Fruit fly (Drosophila melanogaster): ENCODE measurements around the gene CG4957.

Gene CG4957

dm6 chr2L:10269854-10270253 lies 1.2 kb downstream of the CG4957 start, which contains the start of gene Mulk:
Mulk (plus strand) TSS chr2L:10270051.
- TF ChIP-seq CG8478 (optimal IDR thresholded peaks at IDR 0.05) (no peak), CTCF (optimal IDR thresholded peaks at IDR 0.05) (no peak)

DNA sequence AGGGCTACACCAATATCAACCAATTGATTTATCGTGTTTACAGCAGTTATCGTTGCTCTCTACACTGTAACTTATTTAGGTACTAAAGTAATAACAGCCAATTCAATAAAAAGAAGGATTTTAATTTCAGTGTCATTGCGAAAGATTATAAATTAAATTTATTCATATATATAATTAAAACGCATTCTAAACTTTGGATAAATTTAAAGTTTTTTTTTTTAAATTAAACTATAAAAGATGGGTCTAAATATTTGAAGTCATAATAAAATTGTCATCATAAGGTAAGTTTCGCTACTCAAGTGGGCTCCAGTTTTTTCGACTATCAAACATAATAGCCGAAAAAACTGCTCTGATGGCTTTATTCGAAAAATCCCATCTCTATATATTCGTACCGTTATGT lies 3.6 kb downstream of the CG4957 start, which contains the start of gene trk:
Gene trk (minus strand): TSS at position 101 of the 400 bp plus-strand sequence.
- TF ChIP-seq CTCF (optimal IDR thresholded peaks at IDR 0.05) (no peak), CG8478 (optimal IDR thresholded peaks at IDR 0.05) (no peak)

dm6 chr2L:10276436-10276835 lies 7.8 kb downstream of the CG4957 start:
- TF ChIP-seq CTCF (optimal IDR thresholded peaks at IDR 0.05): no peak
- TF ChIP-seq CG8478 (optimal IDR thresholded peaks at IDR 0.05): no peak

dm6 chr2L:10276846-10277245 lies 8.2 kb downstream of the CG4957 start:
- TF ChIP-seq CTCF (optimal IDR thresholded peaks at IDR 0.05) (no peak), CG8478 (optimal IDR thresholded peaks at IDR 0.05) (no peak)

DNA sequence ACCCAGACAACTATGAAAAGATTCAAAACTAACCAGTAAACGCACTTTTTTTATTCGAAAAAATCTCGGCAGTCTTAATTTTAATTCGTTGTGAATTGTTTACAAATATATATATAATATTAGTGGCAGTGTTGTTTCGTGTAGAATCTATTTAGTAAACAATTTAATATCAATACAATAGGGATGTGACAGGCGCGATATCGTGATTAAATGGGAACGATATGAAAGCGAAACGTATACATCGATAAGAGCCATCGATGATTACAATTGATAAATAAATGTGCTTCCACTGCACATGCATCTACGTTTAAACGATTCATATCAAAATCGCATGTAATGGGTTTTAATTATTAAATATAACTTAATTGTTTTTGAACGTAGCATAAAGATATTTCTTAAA lies 8.7 kb downstream of the CG4957 start:
- peak in 1 of 2 experiments; percentile 9 for TF ChIP-seq CTCF (optimal IDR thresholded peaks at IDR 0.05)
- TF ChIP-seq CG8478 (optimal IDR thresholded peaks at IDR 0.05): no peak

- TF ChIP-seq CTCF (optimal IDR thresholded peaks at IDR 0.05) (peak in 1 of 2 experiments; percentile 21), CG8478 (optimal IDR thresholded peaks at IDR 0.05) (no peak)
Observed at dm6 chr2L:10278658-10279057, 10.0 kb downstream of the CG4957 start, which contains the start of gene Utx. Utx (minus strand) TSS chr2L:10278811.

DNA sequence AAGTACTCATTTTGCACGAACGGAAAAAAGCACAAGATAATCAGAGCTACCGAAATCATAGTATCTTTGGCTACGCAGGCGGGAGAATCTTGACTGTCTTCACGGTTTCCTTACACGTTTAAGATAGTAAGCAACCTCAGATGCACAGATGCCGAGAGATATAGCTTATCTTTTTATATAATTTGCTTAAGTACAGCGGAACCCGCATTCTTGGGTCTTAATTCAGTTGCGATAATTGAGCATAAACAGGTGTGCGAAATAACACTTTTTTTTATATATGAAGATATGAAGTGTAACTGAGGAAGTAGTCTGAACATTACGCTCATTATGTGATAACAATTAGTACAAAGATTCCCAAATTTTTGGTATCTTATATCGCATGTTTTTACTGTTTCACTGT lies 12.1 kb downstream of the CG4957 start, which contains the start of gene CG34043:
Gene CG34043 (minus strand): TSS at position 101 of the 400 bp plus-strand sequence.
- TF ChIP-seq CG8478 (optimal IDR thresholded peaks at IDR 0.05) (no peak), CTCF (optimal IDR thresholded peaks at IDR 0.05) (no peak)

- TF ChIP-seq CTCF (optimal IDR thresholded peaks at IDR 0.05) (no peak), CG8478 (optimal IDR thresholded peaks at IDR 0.05) (no peak)
Observed at dm6 chr2L:10291276-10291675, 22.6 kb downstream of the CG4957 start.

DNA sequence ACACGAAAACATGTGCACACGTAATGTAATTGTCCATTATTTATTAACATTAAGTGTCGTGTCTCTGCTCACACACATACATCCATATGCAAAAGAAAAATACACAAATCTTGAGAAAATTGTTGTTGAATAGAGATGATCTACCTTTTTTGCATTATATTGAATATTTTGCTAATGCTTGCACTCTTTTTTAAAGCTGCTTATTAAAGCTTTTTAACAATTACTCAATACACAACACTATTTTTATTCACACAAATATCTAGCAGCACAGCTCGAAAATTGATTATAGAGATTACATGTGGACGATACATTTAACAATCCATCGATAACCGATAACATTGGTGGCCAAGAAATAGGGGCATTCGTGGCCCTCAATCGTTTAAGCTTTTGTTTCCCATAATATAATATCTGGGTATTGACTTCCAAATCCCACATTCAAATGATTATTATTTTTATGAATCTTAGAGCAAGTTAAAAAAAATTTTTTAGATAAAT lies 23.4 kb downstream of the CG4957 start, which contains the start of gene Ufd4:
Gene Ufd4 (minus strand): TSS at position 300 of the 495 bp plus-strand sequence.
- TF ChIP-seq CG8478 (optimal IDR thresholded peaks at IDR 0.05): no peak

dm6 chr2L:10294798-10295669 lies 26.4 kb downstream of the CG4957 start, which contains the start of gene Hand:
Hand (minus strand) TSS chr2L:10295385.
- no peak for TF ChIP-seq CG8478 (optimal IDR thresholded peaks at IDR 0.05)
- TF ChIP-seq CTCF (optimal IDR thresholded peaks at IDR 0.05): no peak

- TF ChIP-seq CG8478 (optimal IDR thresholded peaks at IDR 0.05) (no peak), CTCF (optimal IDR thresholded peaks at IDR 0.05) (peak; percentile 19 to 40)
Observed at dm6 chr2L:10298306-10298705, 29.6 kb downstream of the CG4957 start.

dm6 chr2L:10299077-10299809 lies 30.6 kb downstream of the CG4957 start:
- no peak for TF ChIP-seq CG8478 (optimal IDR thresholded peaks at IDR 0.05)
- TF ChIP-seq CTCF (optimal IDR thresholded peaks at IDR 0.05): no peak

DNA sequence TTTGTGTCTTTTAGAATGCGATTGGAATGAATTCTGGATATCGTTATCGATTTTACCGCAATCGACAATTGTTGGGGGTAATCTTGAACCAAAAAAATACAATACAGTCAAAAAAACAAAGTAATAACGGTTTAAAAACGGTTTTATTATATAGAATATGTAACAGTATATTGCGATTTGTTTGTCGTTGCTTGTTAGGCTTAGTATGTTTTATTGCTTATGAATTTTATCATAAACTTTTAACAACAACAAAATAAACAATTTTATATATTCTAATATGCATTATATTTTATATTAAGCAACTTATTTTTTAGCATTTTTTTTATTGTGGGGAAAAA lies 31.1 kb downstream of the CG4957 start, which contains the start of gene CYLD:
Gene CYLD (minus strand): TSS at position 38 of the 338 bp plus-strand sequence.
- TF ChIP-seq CTCF (optimal IDR thresholded peaks at IDR 0.05) (no peak), CG8478 (optimal IDR thresholded peaks at IDR 0.05) (no peak)

- TF ChIP-seq CTCF (optimal IDR thresholded peaks at IDR 0.05) (no peak), CG8478 (optimal IDR thresholded peaks at IDR 0.05) (no peak)
Observed at dm6 chr2L:10301918-10302317, 33.2 kb downstream of the CG4957 start, which contains the start of gene CG13138. CG13138 (minus strand) TSS chr2L:10302018.

- TF ChIP-seq CTCF (optimal IDR thresholded peaks at IDR 0.05) (peak in 1 of 2 experiments; percentile 48), CG8478 (optimal IDR thresholded peaks at IDR 0.05) (no peak)
Observed at dm6 chr2L:10303786-10304185, 35.1 kb downstream of the CG4957 start, which contains the start of gene nmd. nmd (minus strand) TSS chr2L:10303947.
